Worm (Caenorhabditis elegans) whole organism, L4 larva: Measurements from ENCODE around the gene M28.9.

ENCODE experiments used
- F26F4.8 ChIP-seq: fragments of 200-800 bp; sonication (Bioruptor generic); conservative IDR thresholded peaks from 2 replicates; pipeline ENCODE4 v1.3.6; 2022; ENCODE audit warnings: missing genetic modification characterization, missing compliant biosample characterization
- F37D6.2 ChIP-seq: sonication (generic microtip); optimal IDR thresholded peaks from 2 replicates; lab custom pipeline; 2016; ENCODE audit warnings: mild to moderate bottlenecking, missing genetic modification characterization, missing compliant biosample characterization
- T20F7.1 ChIP-seq: fragments of 200-800 bp; sonication (Bioruptor generic); optimal IDR thresholded peaks from 2 replicates; lab custom pipeline; 2018; ENCODE audit warnings: mild to moderate bottlenecking, missing genetic modification characterization, missing compliant biosample characterization
- Y48G9A.11 ChIP-seq: fragments of 200-800 bp; sonication (Bioruptor generic); IDR thresholded peaks from 2 replicates; pipeline ENCODE4 v1.3.6; 2022; ENCODE audit warnings: missing genetic modification reagents, missing genetic modification characterization, missing compliant biosample characterization
- Y75B8A.6 ChIP-seq: fragments of 200-800 bp; sonication (Bioruptor generic); IDR thresholded peaks from 2 replicates; pipeline ENCODE4 v1.3.6; 2022; ENCODE audit warnings: missing genetic modification reagents, missing genetic modification characterization, missing compliant biosample characterization
- ZK337.2 ChIP-seq: fragments of 200-800 bp; sonication (Bioruptor generic); IDR thresholded peaks from 2 replicates; pipeline ENCODE4 v1.3.6; 2022; ENCODE audit warnings: missing genetic modification reagents, missing genetic modification characterization, missing compliant biosample characterization
- aha-1 ChIP-seq: fragments of 150-350 bp; peaks from one replicate; lab custom pipeline; 2014; ENCODE audit warnings: missing biosample characterization, missing genetic modification characterization
- ama-1 ChIP-seq: fragments of 150-350 bp; optimal IDR thresholded peaks from 2 replicates; lab custom pipeline; 2014; ENCODE audit warnings: inconsistent platforms, mixed read lengths
- arid-1 ChIP-seq: fragments of 200-800 bp; sonication (Bioruptor generic); conservative IDR thresholded peaks from 2 replicates; pipeline ENCODE4 v1.3.6; 2022; ENCODE audit warnings: missing genetic modification reagents, missing genetic modification characterization, missing compliant biosample characterization
- ceh-28 ChIP-seq: fragments of 150-350 bp; optimal IDR thresholded peaks from 2 replicates; lab custom pipeline; 2014; ENCODE audit warnings: missing biosample characterization, missing genetic modification reagents, missing genetic modification characterization
- ceh-44 ChIP-seq: fragments of 200-800 bp; sonication (Bioruptor generic); IDR thresholded peaks from 2 replicates; pipeline ENCODE4 v1.3.6; 2022; ENCODE audit warnings: missing genetic modification reagents, missing genetic modification characterization, missing compliant biosample characterization
- ces-1 ChIP-seq: fragments of 150-350 bp; sonication (generic microtip); optimal IDR thresholded peaks from 4 replicates; lab custom pipeline; 2014; ENCODE audit warnings: missing biosample characterization, missing genetic modification reagents, missing genetic modification characterization
- daf-16 ChIP-seq, 3 experiments: sonication (generic microtip); optimal IDR thresholded peaks; 2 replicates each; lab custom pipeline; 2016 to 2017; ENCODE audit warnings: missing genetic modification characterization in 3 of 3, missing genetic modification reagents in 3 of 3, mild to moderate bottlenecking in 2 of 3, missing compliant biosample characterization in 2 of 3, missing biosample characterization in 1 of 3, moderate library complexity in 1 of 3
- dmd-6 ChIP-seq: fragments of 200-800 bp; sonication (Bioruptor generic); IDR thresholded peaks from 2 replicates; pipeline ENCODE4 v1.3.6; 2022; ENCODE audit warnings: missing genetic modification reagents, missing genetic modification characterization, missing compliant biosample characterization
- dpl-1 ChIP-seq: fragments of 150-350 bp; optimal IDR thresholded peaks from 2 replicates; lab custom pipeline; 2014; ENCODE audit warnings: missing biosample characterization, missing genetic modification reagents, missing genetic modification characterization
- dve-1 ChIP-seq: sonication (generic microtip); optimal IDR thresholded peaks from 2 replicates; lab custom pipeline; 2017; ENCODE audit warnings: antibody characterized with exemption, mild to moderate bottlenecking, missing genetic modification characterization, missing compliant biosample characterization; ENCODE audit not compliant: insufficient read depth
- fkh-10 ChIP-seq: fragments of 150-350 bp; optimal IDR thresholded peaks from 2 replicates; lab custom pipeline; 2014; ENCODE audit warnings: missing biosample characterization, missing genetic modification reagents, missing genetic modification characterization
- gei-8 ChIP-seq: fragments of 200-800 bp; sonication (Bioruptor generic); optimal IDR thresholded peaks from 2 replicates; lab custom pipeline; 2018; ENCODE audit warnings: mild to moderate bottlenecking, missing genetic modification characterization, missing compliant biosample characterization
- hlh-11 ChIP-seq: fragments of 200-800 bp; sonication (Bioruptor generic); optimal IDR thresholded peaks from 2 replicates; lab custom pipeline; 2018; ENCODE audit warnings: mild to moderate bottlenecking, missing genetic modification characterization, missing compliant biosample characterization
- hmg-1.1 ChIP-seq: fragments of 200-800 bp; sonication (Bioruptor generic); IDR thresholded peaks from 2 replicates; pipeline ENCODE4 v1.3.6; 2022; ENCODE audit warnings: missing genetic modification reagents, missing genetic modification characterization, missing compliant biosample characterization
- lin-1 ChIP-seq: fragments of 200-800 bp; sonication (Bioruptor generic); IDR thresholded peaks from 2 replicates; pipeline ENCODE4 v1.3.6; 2022; ENCODE audit warnings: missing genetic modification reagents, missing genetic modification characterization, missing compliant biosample characterization
- lin-38 ChIP-seq: fragments of 200-800 bp; sonication (Bioruptor generic); IDR thresholded peaks from 2 replicates; pipeline ENCODE4 v1.3.6; 2022; ENCODE audit warnings: missing genetic modification reagents, missing genetic modification characterization, missing compliant biosample characterization
- lin-39 ChIP-seq: fragments of 150-350 bp; optimal IDR thresholded peaks from 2 replicates; lab custom pipeline; 2014; ENCODE audit warnings: missing biosample characterization, missing genetic modification reagents, missing genetic modification characterization
- lir-3 ChIP-seq: sonication (generic microtip); optimal IDR thresholded peaks from 2 replicates; lab custom pipeline; 2016; ENCODE audit warnings: mild to moderate bottlenecking, missing genetic modification characterization, missing compliant biosample characterization
- mdt-29 ChIP-seq: fragments of 200-800 bp; sonication (Bioruptor generic); IDR thresholded peaks from 2 replicates; pipeline ENCODE4 v1.3.6; 2022; ENCODE audit warnings: missing genetic modification reagents, missing genetic modification characterization, missing compliant biosample characterization
- mxl-2 ChIP-seq: fragments of 200-800 bp; sonication (Bioruptor generic); conservative IDR thresholded peaks from 2 replicates; pipeline ENCODE4 v1.3.6; 2022; ENCODE audit warnings: missing genetic modification reagents, missing genetic modification characterization, missing compliant biosample characterization
- nhr-10 ChIP-seq: fragments of 150-350 bp; optimal IDR thresholded peaks from 2 replicates; lab custom pipeline; 2014; ENCODE audit warnings: missing biosample characterization, missing genetic modification characterization
- nhr-111 ChIP-seq: fragments of 200-800 bp; sonication (Bioruptor generic); optimal IDR thresholded peaks from 2 replicates; lab custom pipeline; 2018; ENCODE audit warnings: mild to moderate bottlenecking, missing genetic modification characterization, missing compliant biosample characterization
- nhr-28 ChIP-seq: fragments of 150-350 bp; optimal IDR thresholded peaks from 2 replicates; lab custom pipeline; 2014; ENCODE audit warnings: missing biosample characterization, missing genetic modification characterization
- nhr-42 ChIP-seq: fragments of 200-800 bp; sonication (Bioruptor generic); IDR thresholded peaks from 2 replicates; pipeline ENCODE4 v1.3.6; 2022; ENCODE audit warnings: missing genetic modification characterization, missing compliant biosample characterization
- nhr-6 ChIP-seq: fragments of 150-350 bp; optimal IDR thresholded peaks from 2 replicates; lab custom pipeline; 2014; ENCODE audit warnings: missing biosample characterization, missing genetic modification characterization
- nhr-77 ChIP-seq: fragments of 150-350 bp; optimal IDR thresholded peaks from 2 replicates; lab custom pipeline; 2014; ENCODE audit warnings: missing biosample characterization, missing genetic modification characterization
- pha-4 ChIP-seq, 2 experiments: fragments of 150-350 bp in 1 of 2; fragments of 200-800 bp in 1 of 2; sonication (Bioruptor generic) in 1 of 2; IDR thresholded peaks in 1 of 2; optimal IDR thresholded peaks in 1 of 2; 2 replicates each; pipeline versions ENCODE4 v1.3.6 to Lab custom; 2014 to 2022; ENCODE audit warnings: missing genetic modification characterization in 2 of 2, missing genetic modification reagents in 2 of 2, missing biosample characterization in 1 of 2, missing compliant biosample characterization in 1 of 2
- pqm-1 ChIP-seq: sonication (generic microtip); optimal IDR thresholded peaks from 2 replicates; lab custom pipeline; 2017; ENCODE audit warnings: missing biosample characterization, missing genetic modification characterization
- rbr-2 ChIP-seq: sonication (generic microtip); optimal IDR thresholded peaks from 2 replicates; lab custom pipeline; 2016; ENCODE audit warnings: missing genotype, missing genetic modification characterization, missing compliant biosample characterization
- sdz-12 ChIP-seq: fragments of 200-800 bp; sonication (Bioruptor generic); optimal IDR thresholded peaks from 2 replicates; lab custom pipeline; 2018; ENCODE audit warnings: mild to moderate bottlenecking, missing genetic modification characterization, missing compliant biosample characterization
- snpc-4 ChIP-seq: fragments of 150-350 bp; optimal IDR thresholded peaks from 2 replicates; lab custom pipeline; 2014; ENCODE audit warnings: missing biosample characterization, missing genetic modification characterization
- tag-97 ChIP-seq: fragments of 200-800 bp; sonication (Bioruptor generic); IDR thresholded peaks from 2 replicates; pipeline ENCODE4 v1.3.6; 2022; ENCODE audit warnings: missing genetic modification characterization, missing compliant biosample characterization
- unc-62 ChIP-seq, 3 experiments: fragments of 150-350 bp in 1 of 3; sonication (generic microtip); optimal IDR thresholded peaks in 2 of 3; peaks in 1 of 3; 1 replicate in 1 of 3; 2 replicates in 2 of 3; lab custom pipeline; 2014 to 2017; ENCODE audit warnings: missing biosample characterization in 3 of 3, missing genetic modification characterization in 3 of 3, missing genetic modification reagents in 3 of 3, missing genotype in 1 of 3
- ztf-7 ChIP-seq: fragments of 150-350 bp; optimal IDR thresholded peaks from 2 replicates; lab custom pipeline; 2014; ENCODE audit warnings: missing biosample characterization, missing genetic modification characterization

Gene M28.9

ce11 chrII:10627086-10627485 lies 12.1 kb upstream of the M28.9 start (continued):
- TF ChIP-seq ceh-28 (tag; lab: Kevin White, UChicago) = no peak
- TF ChIP-seq ama-1 = no peak
- TF ChIP-seq sdz-12 (GFP tag; lab: Kevin White, UChicago) = no peak
- no peak for TF ChIP-seq mdt-29 (GFP tag; lab: Robert Waterston, UW)
- TF ChIP-seq dmd-6 = peak; percentile 64
- TF ChIP-seq nhr-111 (GFP tag; lab: Kevin White, UChicago) = no peak
- peak; percentile 67 for TF ChIP-seq hlh-11
- TF ChIP-seq unc-62 (GFP tag; optimal IDR thresholded peaks at IDR 0.05 in 1 of 2; lab: Kevin White, UChicago) = no peak
- TF ChIP-seq unc-62 (tag; optimal IDR thresholded peaks at IDR 0.05; lab: Kevin White, UChicago) = no peak
- TF ChIP-seq mxl-2 (GFP tag; lab: Robert Waterston, UW) = no peak
- TF ChIP-seq aha-1 (tag; lab: Kevin White, UChicago) = peak; percentile 35
- TF ChIP-seq daf-16 (GFP tag; optimal IDR thresholded peaks at IDR 0.05; lab: Kevin White, UChicago) = no peak
- peak; percentile 53 for TF ChIP-seq daf-16 (tag; optimal IDR thresholded peaks at IDR 0.05; lab: Kevin White, UChicago)
- TF ChIP-seq ztf-7 = no peak
- no peak for TF ChIP-seq nhr-6 (tag; lab: Kevin White, UChicago)
- no peak for TF ChIP-seq F26F4.8 (GFP tag; lab: Robert Waterston, UW)
- TF ChIP-seq ces-1 (GFP tag; lab: Kevin White, UChicago) = no peak
- no peak for TF ChIP-seq nhr-10 (tag; lab: Kevin White, UChicago)
- no peak for TF ChIP-seq ZK337.2 (GFP tag; lab: Robert Waterston, UW)
- TF ChIP-seq dve-1 (tag; lab: Kevin White, UChicago) = peak; percentile 32
- no peak for TF ChIP-seq dpl-1
- TF ChIP-seq Y48G9A.11 (GFP tag; lab: Robert Waterston, UW) = no peak
- no peak for TF ChIP-seq fkh-10
- TF ChIP-seq Y75B8A.6 (GFP tag; lab: Robert Waterston, UW) = no peak
- peak; percentile 90 for TF ChIP-seq pqm-1 (tag; lab: Kevin White, UChicago)
- TF ChIP-seq snpc-4 = no peak
- TF ChIP-seq lir-3 (tag; lab: Kevin White, UChicago) = no peak
- no peak for TF ChIP-seq arid-1
- no peak for TF ChIP-seq lin-39 (tag; lab: Kevin White, UChicago)
- no peak for TF ChIP-seq rbr-2 (tag; lab: Kevin White, UChicago)
- no peak for TF ChIP-seq gei-8
- TF ChIP-seq F37D6.2 (tag; lab: Kevin White, UChicago) = no peak
- TF ChIP-seq tag-97 = no peak
- TF ChIP-seq nhr-28 (tag; lab: Kevin White, UChicago) = peak; percentile 75
- no peak for TF ChIP-seq ceh-44 (GFP tag; lab: Robert Waterston, UW)
- no peak for TF ChIP-seq lin-38 (GFP tag; lab: Robert Waterston, UW)
- no peak for TF ChIP-seq lin-1
- no peak for TF ChIP-seq nhr-77 (tag; lab: Kevin White, UChicago)
- TF ChIP-seq pha-4 (GFP tag; IDR thresholded peaks at IDR 0.05; lab: Robert Waterston, UW) = no peak
- no peak for TF ChIP-seq pha-4 (tag; optimal IDR thresholded peaks at IDR 0.05; lab: Kevin White, UChicago)
- no peak for TF ChIP-seq T20F7.1

ce11 chrII:10627963-10628362 lies 11.2 kb upstream of the M28.9 start, which contains the start of gene M28.8:
TSS of gene M28.8 (plus strand) at chrII:10628263.
- TF ChIP-seq hmg-1.1 (GFP tag; lab: Robert Waterston, UW) = no peak
- no peak for TF ChIP-seq ama-1
- no peak for TF ChIP-seq lin-38 (GFP tag; lab: Robert Waterston, UW)
- no peak for TF ChIP-seq dpl-1

ce11 chrII:10630944-10631343 lies 8.3 kb upstream of the M28.9 start:
- TF ChIP-seq pqm-1 (tag; lab: Kevin White, UChicago) (peak; percentile 63), nhr-42 (GFP tag; lab: Robert Waterston, UW) (no peak), ceh-44 (GFP tag; lab: Robert Waterston, UW) (no peak), ceh-28 (tag; lab: Kevin White, UChicago) (no peak), lir-3 (tag; lab: Kevin White, UChicago) (no peak)
